Fruit fly (Drosophila melanogaster) whole organism, embryonic: ENCODE measurements around the gene ZnT86D.

Experiments used
- Abd-B ChIP-seq: fragments of 200-800 bp; sonication (Bioruptor generic); optimal IDR thresholded peaks from 2 replicates; lab custom pipeline; 2018; ENCODE audit warnings: missing biosample characterization, mild to moderate bottlenecking, missing genetic modification characterization, moderate library complexity
- CG10209 ChIP-seq: fragments of 200-800 bp; sonication (Bioruptor generic); optimal IDR thresholded peaks from 3 replicates; lab custom pipeline; 2017; ENCODE audit warnings: missing biosample characterization, mild to moderate bottlenecking, missing genetic modification characterization, missing genetic modification reagents
- CG10959 ChIP-seq: fragments of 200-800 bp; sonication (Bioruptor generic); IDR thresholded peaks from 2 replicates; pipeline ENCODE4 v1.3.6; 2022; ENCODE audit warnings: missing biosample characterization, missing genetic modification characterization
- CG14441 ChIP-seq: fragments of 200-800 bp; sonication (Bioruptor generic); IDR thresholded peaks from 2 replicates; pipeline ENCODE4 v1.3.6; 2022; ENCODE audit warnings: missing biosample characterization, missing genetic modification characterization
- CG18599 ChIP-seq: fragments of 200-800 bp; sonication (Bioruptor generic); optimal IDR thresholded peaks from 3 replicates; lab custom pipeline; 2017; ENCODE audit warnings: missing biosample characterization, missing genetic modification characterization, mild to moderate bottlenecking, moderate library complexity, missing genetic modification reagents
- CG18619 ChIP-seq: fragments of 200-800 bp; sonication (Bioruptor generic); optimal IDR thresholded peaks from 3 replicates; lab custom pipeline; 2017; ENCODE audit warnings: missing biosample characterization, mild to moderate bottlenecking, missing genetic modification characterization
- CG2116 ChIP-seq: fragments of 200-800 bp; sonication (Bioruptor generic); optimal IDR thresholded peaks from 3 replicates; lab custom pipeline; 2018; ENCODE audit warnings: missing biosample characterization, mild to moderate bottlenecking, missing genetic modification characterization
- CG32772 ChIP-seq: fragments of 200-800 bp; sonication (Bioruptor generic); IDR thresholded peaks from 2 replicates; pipeline ENCODE4 v1.3.6; 2022; ENCODE audit warnings: missing biosample characterization, missing genetic modification characterization
- CG3407 ChIP-seq: fragments of 200-800 bp; sonication (Bioruptor generic); optimal IDR thresholded peaks from 2 replicates; lab custom pipeline; 2018; ENCODE audit warnings: missing biosample characterization, mild to moderate bottlenecking, missing genetic modification characterization
- CG42726 ChIP-seq: fragments of 200-800 bp; sonication (Bioruptor generic); IDR thresholded peaks from 2 replicates; pipeline ENCODE4 v1.3.6; 2022; ENCODE audit warnings: missing biosample characterization, missing genetic modification characterization; ENCODE audit not compliant: partially characterized antibody
- CG4282 ChIP-seq: fragments of 200-800 bp; sonication (Bioruptor generic); optimal IDR thresholded peaks from 2 replicates; lab custom pipeline; 2016; ENCODE audit warnings: missing biosample characterization, missing genetic modification characterization
- CG4404 ChIP-seq: fragments of 200-800 bp; sonication (Bioruptor generic); IDR thresholded peaks from 2 replicates; pipeline ENCODE4 v1.3.6; 2022; ENCODE audit warnings: missing biosample characterization, missing genetic modification characterization
- CG4854 ChIP-seq: fragments of 200-800 bp; sonication (Bioruptor generic); optimal IDR thresholded peaks from 2 replicates; lab custom pipeline; 2016; ENCODE audit warnings: missing biosample characterization, missing genetic modification characterization, inconsistent platforms
- CG5953 ChIP-seq: fragments of 200-800 bp; sonication (Bioruptor generic); IDR thresholded peaks from 2 replicates; pipeline ENCODE4 v1.3.6; 2022; ENCODE audit warnings: missing biosample characterization, missing genetic modification characterization
- CG6272 ChIP-seq: fragments of 200-800 bp; sonication (Bioruptor generic); IDR thresholded peaks from 2 replicates; pipeline ENCODE4 v1.3.6; 2022; ENCODE audit warnings: missing biosample characterization, missing genetic modification characterization
- CG7963 ChIP-seq: fragments of 200-800 bp; sonication (Bioruptor generic); IDR thresholded peaks from 3 replicates; pipeline ENCODE4 v1.3.6; 2022; ENCODE audit warnings: missing biosample characterization, missing genetic modification characterization; ENCODE audit not compliant: partially characterized antibody
- Deaf1 ChIP-seq: fragments of 200-800 bp; optimal IDR thresholded peaks from 3 replicates; lab custom pipeline; 2019; ENCODE audit warnings: missing biosample characterization, mild to moderate bottlenecking, missing genetic modification characterization, moderate library complexity
- Dek ChIP-seq: fragments of 200-800 bp; sonication (Bioruptor generic); optimal IDR thresholded peaks from 3 replicates; lab custom pipeline; 2019; ENCODE audit warnings: missing biosample characterization, mild to moderate bottlenecking, missing genetic modification characterization, moderate library complexity
- Dref ChIP-seq: fragments of 200-800 bp; sonication (Bioruptor generic); IDR thresholded peaks from 2 replicates; pipeline ENCODE4 v1.3.6; 2022; ENCODE audit warnings: missing biosample characterization, missing genetic modification characterization
- Ets97D ChIP-seq: fragments of 200-800 bp; sonication (Bioruptor generic); optimal IDR thresholded peaks from 3 replicates; lab custom pipeline; 2016; ENCODE audit warnings: missing biosample characterization, missing genetic modification characterization
- Fer3 ChIP-seq: fragments of 200-800 bp; sonication (Bioruptor generic); optimal IDR thresholded peaks from 2 replicates; lab custom pipeline; 2018; ENCODE audit warnings: missing biosample characterization, mild to moderate bottlenecking, missing genetic modification characterization, moderate library complexity
- HLH4C ChIP-seq: fragments of 200-800 bp; sonication (Bioruptor generic); IDR thresholded peaks from 3 replicates; pipeline ENCODE4 v1.3.6; 2022; ENCODE audit warnings: missing biosample characterization, missing genetic modification characterization; ENCODE audit not compliant: partially characterized antibody
- HmgD ChIP-seq: fragments of 200-800 bp; sonication (Bioruptor generic); optimal IDR thresholded peaks from 3 replicates; lab custom pipeline; 2016; ENCODE audit warnings: missing biosample characterization, missing genetic modification characterization
- Jarid2 ChIP-seq: fragments of 200-800 bp; sonication (Bioruptor generic); optimal IDR thresholded peaks from 3 replicates; lab custom pipeline; 2017; ENCODE audit warnings: mild to moderate bottlenecking, missing biosample characterization, missing genetic modification reagents, missing genetic modification characterization
- Lim3 ChIP-seq: fragments of 200-800 bp; sonication (Bioruptor generic); IDR thresholded peaks from 2 replicates; pipeline ENCODE4 v1.3.6; 2022; ENCODE audit warnings: missing biosample characterization, missing genetic modification characterization
- Mrtf ChIP-seq: fragments of 200-800 bp; sonication (Bioruptor generic); IDR thresholded peaks from 3 replicates; pipeline ENCODE4 v1.3.6; 2022; ENCODE audit warnings: missing biosample characterization, missing genetic modification characterization
- Nf-YC ChIP-seq: fragments of 200-800 bp; optimal IDR thresholded peaks from 3 replicates; lab custom pipeline; 2019; ENCODE audit warnings: missing biosample characterization, mild to moderate bottlenecking, missing genetic modification characterization, moderate library complexity
- Oli ChIP-seq: fragments of 200-800 bp; sonication (Bioruptor generic); optimal IDR thresholded peaks from 2 replicates; lab custom pipeline; 2018; ENCODE audit warnings: missing biosample characterization, mild to moderate bottlenecking, missing genetic modification characterization, moderate library complexity
- Sox102F ChIP-seq: fragments of 200-800 bp; sonication (Bioruptor generic); optimal IDR thresholded peaks from 2 replicates; lab custom pipeline; 2018; ENCODE audit warnings: missing biosample characterization, mild to moderate bottlenecking, missing genetic modification characterization, moderate library complexity
- Taf1 ChIP-seq: fragments of 200-800 bp; sonication (Bioruptor generic); IDR thresholded peaks from 2 replicates; pipeline ENCODE4 v1.3.6; 2022; ENCODE audit warnings: missing biosample characterization, missing genetic modification characterization
- cad ChIP-seq: fragments of >200 bp; optimal IDR thresholded peaks from 2 replicates; lab custom pipeline; 2017; ENCODE audit warnings: missing biosample characterization, missing genetic modification characterization
- ci ChIP-seq: fragments of 200-800 bp; sonication (Bioruptor generic); IDR thresholded peaks from 3 replicates; pipeline ENCODE4 v1.3.6; 2022; ENCODE audit warnings: missing biosample characterization, missing genetic modification characterization
- crp ChIP-seq, 2 experiments: fragments of 200-800 bp; sonication (Bioruptor generic); optimal IDR thresholded peaks; 2 replicates in 1 of 2; 3 replicates in 1 of 2; lab custom pipeline; 2017; ENCODE audit warnings: missing biosample characterization in 2 of 2, missing genetic modification characterization in 2 of 2, mild to moderate bottlenecking in 1 of 2, moderate library complexity in 1 of 2
- danr ChIP-seq: fragments of 200-800 bp; sonication (Bioruptor generic); IDR thresholded peaks from 2 replicates; pipeline ENCODE4 v1.3.6; 2022; ENCODE audit warnings: missing biosample characterization, missing genetic modification characterization
- dpn ChIP-seq, 2 experiments: fragments of 200-800 bp; sonication (Bioruptor generic); optimal IDR thresholded peaks; 3 replicates each; lab custom pipeline; 2016; ENCODE audit warnings: missing biosample characterization in 2 of 2, missing genetic modification characterization in 2 of 2
- ems ChIP-seq: fragments of 200-800 bp; sonication (Bioruptor generic); optimal IDR thresholded peaks from 3 replicates; lab custom pipeline; 2016; ENCODE audit warnings: missing biosample characterization, missing genetic modification characterization
- fd96Cb ChIP-seq: fragments of 200-800 bp; sonication (Bioruptor generic); optimal IDR thresholded peaks from 2 replicates; lab custom pipeline; 2018; ENCODE audit warnings: missing biosample characterization, mild to moderate bottlenecking, missing genetic modification characterization, moderate library complexity
- gsb ChIP-seq: fragments of 200-800 bp; sonication (Bioruptor generic); IDR thresholded peaks from 2 replicates; pipeline ENCODE4 v1.3.6; 2022; ENCODE audit warnings: missing biosample characterization, missing genetic modification characterization
- jigr1 ChIP-seq: fragments of 200-800 bp; sonication (Bioruptor generic); IDR thresholded peaks from 3 replicates; pipeline ENCODE4 v1.3.6; 2022; ENCODE audit warnings: missing biosample characterization, missing genetic modification characterization
- kah ChIP-seq: fragments of 200-800 bp; sonication (Bioruptor generic); optimal IDR thresholded peaks from 2 replicates; lab custom pipeline; 2018; ENCODE audit warnings: missing biosample characterization, mild to moderate bottlenecking, missing genetic modification characterization
- klu ChIP-seq: fragments of 200-800 bp; sonication (Bioruptor generic); IDR thresholded peaks from 2 replicates; pipeline ENCODE4 v1.3.6; 2022; ENCODE audit warnings: missing biosample characterization, missing genetic modification characterization
- lmd ChIP-seq: fragments of 200-800 bp; sonication (Bioruptor generic); IDR thresholded peaks from 2 replicates; pipeline ENCODE4 v1.3.6; 2022; ENCODE audit warnings: missing biosample characterization, missing genetic modification characterization
- nau ChIP-seq: fragments of 200-800 bp; sonication (Bioruptor generic); optimal IDR thresholded peaks from 3 replicates; lab custom pipeline; 2017; ENCODE audit warnings: missing biosample characterization, mild to moderate bottlenecking, missing genetic modification characterization, missing genetic modification reagents
- nerfin-2 ChIP-seq: fragments of 200-800 bp; sonication (Bioruptor generic); IDR thresholded peaks from 2 replicates; pipeline ENCODE4 v1.3.6; 2022; ENCODE audit warnings: missing biosample characterization, missing genetic modification characterization; ENCODE audit not compliant: partially characterized antibody
- sisA ChIP-seq: fragments of 200-800 bp; sonication (Bioruptor generic); IDR thresholded peaks from 2 replicates; pipeline ENCODE4 v1.3.6; 2022; ENCODE audit warnings: missing biosample characterization, missing genetic modification characterization
- slou ChIP-seq: fragments of 200-800 bp; sonication (Bioruptor generic); optimal IDR thresholded peaks from 3 replicates; lab custom pipeline; 2016; ENCODE audit warnings: missing biosample characterization, missing genetic modification characterization
- stc ChIP-seq: fragments of 200-800 bp; sonication (Bioruptor generic); IDR thresholded peaks from 2 replicates; pipeline ENCODE4 v1.3.6; 2022; ENCODE audit warnings: missing biosample characterization, missing genetic modification characterization
- unpg ChIP-seq: fragments of 200-800 bp; sonication (Bioruptor generic); optimal IDR thresholded peaks from 3 replicates; lab custom pipeline; 2018; ENCODE audit warnings: missing biosample characterization, mild to moderate bottlenecking, missing genetic modification characterization, moderate library complexity
- wek ChIP-seq: fragments of 200-800 bp; sonication (Bioruptor generic); optimal IDR thresholded peaks from 3 replicates; lab custom pipeline; 2018; ENCODE audit warnings: missing biosample characterization, mild to moderate bottlenecking, missing genetic modification characterization, moderate library complexity
- z ChIP-seq: fragments of 200-800 bp; sonication (Bioruptor generic); IDR thresholded peaks from 3 replicates; pipeline ENCODE4 v1.3.6; 2022; ENCODE audit warnings: missing biosample characterization, missing genetic modification characterization

ZnT86D gene

DNA sequence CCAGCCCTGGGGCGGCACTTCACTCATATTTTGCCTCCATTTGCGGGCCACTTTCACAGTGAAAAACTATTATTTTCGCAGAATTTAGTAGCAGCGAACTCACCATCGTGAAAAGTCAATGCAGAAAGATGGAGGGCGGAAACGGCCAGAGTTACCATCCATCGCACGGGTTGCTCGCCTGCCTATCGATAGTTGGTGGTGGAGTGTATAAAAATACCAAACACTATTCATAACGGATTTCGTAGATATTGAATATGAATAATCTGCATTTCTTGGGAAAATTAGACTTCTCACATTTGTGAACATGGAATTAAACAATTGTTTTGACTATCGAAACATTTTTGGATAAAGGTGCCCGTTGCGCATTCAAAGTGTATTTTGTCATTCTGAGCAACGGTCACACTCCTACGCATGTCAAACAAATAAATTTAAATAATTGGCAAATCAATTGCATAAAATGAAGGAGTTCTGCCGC lies 1.9 kb upstream of the ZnT86D start, which contains the start of the genes RpS25 and CG4820 (continued):
- TF ChIP-seq CG4854, result peak; percentile 83
- peak; percentile 59 for TF ChIP-seq klu (GFP tag; lab: Robert Waterston, UW)
- peak; percentile 75 for TF ChIP-seq Jarid2 (GFP tag; lab: Kevin White, UChicago)
- TF ChIP-seq CG18599 (GFP tag; lab: Kevin White, UChicago), result peak; percentile 90
- peak; percentile 92 for TF ChIP-seq wek (GFP tag; lab: Kevin White, UChicago)
- TF ChIP-seq Oli (tag; lab: Kevin White, UChicago), result peak; percentile 82
- peak; percentile 78; the same call in 1 of the 2 replicates for TF ChIP-seq CG5953 (GFP tag; lab: Robert Waterston, UW)
- TF ChIP-seq cad (GFP tag; lab: Kevin White, UChicago), result no peak
- peak; percentile 91 for TF ChIP-seq Fer3 (tag; lab: Kevin White, UChicago)
- peak; percentile 58; the same call in 1 of the 2 replicates for TF ChIP-seq danr (GFP tag; lab: Robert Waterston, UW)
- TF ChIP-seq Abd-B (GFP tag; lab: Kevin White, UChicago), result peak; percentile 70
- TF ChIP-seq lmd (GFP tag; lab: Robert Waterston, UW), result peak; percentile 72
- peak; percentile 76 for TF ChIP-seq HLH4C (GFP tag; lab: Robert Waterston, UW)
- TF ChIP-seq CG2116 (GFP tag; lab: Kevin White, UChicago), result peak; percentile 95
- TF ChIP-seq gsb, result peak; percentile 66
- peak; percentile 58 for TF ChIP-seq Deaf1 (tag; lab: Kevin White, UChicago)
- peak; percentile 93 for TF ChIP-seq CG10209 (GFP tag; lab: Kevin White, UChicago)
- peak in 1 of 2 experiments; percentile 66 for TF ChIP-seq crp (GFP tag; optimal IDR thresholded peaks at IDR 0.05; lab: Kevin White, UChicago)
- TF ChIP-seq Dek (tag; lab: Kevin White, UChicago), result peak; percentile 71
- peak; percentile 69; the same call in 1 of the 3 replicates for TF ChIP-seq CG7963
- peak; percentile 72 for TF ChIP-seq nerfin-2 (GFP tag; lab: Robert Waterston, UW)
- TF ChIP-seq z, result 0 out of 3 replicates have a peak, but pooled peaks have one; percentile 54
- TF ChIP-seq Taf1 (GFP tag; lab: Robert Waterston, UW), result peak; percentile 51; the same call in 1 of the 2 replicates
- TF ChIP-seq HmgD, result peak; percentile 90
- peak; percentile 77 for TF ChIP-seq CG6272 (GFP tag; lab: Robert Waterston, UW)
- TF ChIP-seq CG10959 (GFP tag; lab: Robert Waterston, UW), result peak; percentile 72
- TF ChIP-seq CG3407 (GFP tag; lab: Kevin White, UChicago), result peak; percentile 87
- peak; percentile 86 for TF ChIP-seq unpg (GFP tag; lab: Kevin White, UChicago)
- peak; percentile 69 for TF ChIP-seq CG42726 (GFP tag; lab: Robert Waterston, UW)
- peak; percentile 79 for TF ChIP-seq stc (GFP tag; lab: Robert Waterston, UW)
- peak; percentile 85 for TF ChIP-seq kah
- TF ChIP-seq jigr1, result no peak
- peak; percentile 100 for TF ChIP-seq Ets97D (GFP tag; lab: Kevin White, UChicago)
- TF ChIP-seq CG14441 (GFP tag; lab: Robert Waterston, UW), result peak; percentile 75
- TF ChIP-seq Mrtf, result peak; percentile 82
- TF ChIP-seq Nf-YC (tag; lab: Kevin White, UChicago), result peak; percentile 81
- peak; percentile 96 for TF ChIP-seq ci (GFP tag; lab: Robert Waterston, UW)
- TF ChIP-seq fd96Cb (tag; lab: Kevin White, UChicago), result peak; percentile 73
- TF ChIP-seq slou (GFP tag; lab: Kevin White, UChicago), result peak; percentile 88
- peak; percentile 40; the same call in 1 of the 2 replicates for TF ChIP-seq sisA (GFP tag; lab: Robert Waterston, UW)
- peak; percentile 72 for TF ChIP-seq Sox102F (GFP tag; lab: Kevin White, UChicago)
- peak; percentile 78 for TF ChIP-seq Dref
- TF ChIP-seq CG4282, result peak; percentile 62
- TF ChIP-seq nau (GFP tag; lab: Kevin White, UChicago), result peak; percentile 95
- TF ChIP-seq Lim3 (GFP tag; lab: Robert Waterston, UW), result peak; percentile 28; the same call in 1 of the 2 replicates
- peak; percentile 35; the same call in 1 of the 2 replicates for TF ChIP-seq CG4404 (GFP tag; lab: Robert Waterston, UW)
- TF ChIP-seq ems (GFP tag; lab: Kevin White, UChicago), result peak; percentile 79
- TF ChIP-seq dpn (GFP tag; optimal IDR thresholded peaks at IDR 0.05; lab: Kevin White, UChicago), result peak; percentile 80 to 94
- TF ChIP-seq CG18619 (GFP tag; lab: Kevin White, UChicago), result peak; percentile 95
- peak; percentile 79 for TF ChIP-seq CG32772 (GFP tag; lab: Robert Waterston, UW)
